Fruit fly (Drosophila melanogaster): ENCODE data around the gene inaF-D.
A peak's percentile ranks its signal among the peaks of the same experiment; 100 is the strongest.

The inaF-D gene

DNA sequence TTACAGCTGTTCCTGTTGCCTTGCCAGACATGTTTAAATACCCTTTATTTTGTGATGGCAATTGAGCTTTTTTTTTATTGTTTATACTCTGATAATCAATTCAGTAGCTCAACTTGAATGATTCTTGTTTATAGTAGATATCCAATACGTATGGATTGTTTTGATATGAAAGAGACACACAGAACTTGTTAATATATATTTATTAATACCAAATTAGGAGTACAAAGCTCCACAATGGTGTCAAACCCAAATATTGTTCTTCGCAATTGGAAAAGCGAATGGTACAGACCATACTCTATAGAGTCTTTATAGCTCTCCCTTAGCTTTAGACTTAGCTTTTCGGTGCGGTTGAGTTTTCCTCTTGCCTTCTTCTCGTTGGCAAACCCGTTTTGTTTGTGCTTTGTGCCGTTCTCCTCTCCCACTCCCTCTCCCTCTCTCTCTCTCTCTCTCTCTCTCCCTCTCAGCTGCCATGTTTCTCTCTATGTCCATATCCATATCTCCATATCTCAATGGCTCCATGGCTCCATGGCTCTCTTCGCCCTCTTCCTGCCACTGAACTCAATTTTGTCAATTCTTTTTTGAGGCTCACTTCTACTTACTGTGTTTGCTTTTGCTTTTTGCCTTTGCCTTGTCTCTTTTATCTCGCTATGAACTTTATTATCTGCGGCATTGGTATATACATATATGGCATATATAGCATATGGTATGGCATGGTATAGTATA, 42.8 kb downstream of the inaF-D start:
- TF ChIP-seq CG8478 (optimal IDR thresholded peaks at IDR 0.05) (no peak), CTCF (optimal IDR thresholded peaks at IDR 0.05) (no peak)

DNA sequence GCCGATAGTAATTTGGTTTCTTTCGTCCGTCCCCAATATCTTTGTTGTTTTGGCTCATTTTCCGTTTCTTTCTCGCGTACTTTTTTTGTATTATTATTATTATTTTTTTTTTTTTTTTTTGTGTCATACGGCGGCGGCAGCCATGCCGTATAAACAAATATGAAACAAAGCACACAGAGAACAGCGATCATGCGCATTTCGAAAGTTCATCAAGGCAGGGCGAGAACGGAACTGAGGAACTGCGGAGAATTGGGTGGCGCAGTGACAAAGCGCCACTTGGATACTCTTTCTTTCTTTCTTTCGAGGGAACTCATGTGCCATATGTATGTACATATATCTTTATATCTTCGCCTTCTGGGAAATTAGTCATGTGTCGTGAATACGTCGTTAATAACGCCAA, 44.4 kb downstream of the inaF-D start:
- TF ChIP-seq CTCF (optimal IDR thresholded peaks at IDR 0.05) (no peak), CG8478 (optimal IDR thresholded peaks at IDR 0.05) (no peak)

DNA sequence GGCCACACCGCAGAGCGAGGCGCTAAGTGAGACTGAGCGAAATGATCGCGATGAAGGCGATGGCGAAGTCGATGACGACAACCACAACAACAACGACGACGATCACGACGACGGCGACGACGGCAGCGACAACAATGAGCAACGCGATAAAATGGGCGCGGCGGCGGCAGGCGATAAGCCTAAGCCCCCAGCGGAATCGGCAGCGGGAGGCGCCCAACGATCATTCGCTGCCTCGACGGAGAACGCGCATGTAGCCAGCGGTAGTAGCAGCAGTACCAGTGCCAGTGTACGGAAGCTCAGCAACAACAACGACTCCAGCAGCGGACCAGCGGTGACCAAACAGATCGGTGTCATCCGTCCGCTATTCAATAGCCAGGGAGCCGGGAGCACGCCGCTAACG, 45.4 kb downstream of the inaF-D start:
- no peak for TF ChIP-seq CTCF (optimal IDR thresholded peaks at IDR 0.05)
- no peak for TF ChIP-seq CG8478 (optimal IDR thresholded peaks at IDR 0.05)

DNA sequence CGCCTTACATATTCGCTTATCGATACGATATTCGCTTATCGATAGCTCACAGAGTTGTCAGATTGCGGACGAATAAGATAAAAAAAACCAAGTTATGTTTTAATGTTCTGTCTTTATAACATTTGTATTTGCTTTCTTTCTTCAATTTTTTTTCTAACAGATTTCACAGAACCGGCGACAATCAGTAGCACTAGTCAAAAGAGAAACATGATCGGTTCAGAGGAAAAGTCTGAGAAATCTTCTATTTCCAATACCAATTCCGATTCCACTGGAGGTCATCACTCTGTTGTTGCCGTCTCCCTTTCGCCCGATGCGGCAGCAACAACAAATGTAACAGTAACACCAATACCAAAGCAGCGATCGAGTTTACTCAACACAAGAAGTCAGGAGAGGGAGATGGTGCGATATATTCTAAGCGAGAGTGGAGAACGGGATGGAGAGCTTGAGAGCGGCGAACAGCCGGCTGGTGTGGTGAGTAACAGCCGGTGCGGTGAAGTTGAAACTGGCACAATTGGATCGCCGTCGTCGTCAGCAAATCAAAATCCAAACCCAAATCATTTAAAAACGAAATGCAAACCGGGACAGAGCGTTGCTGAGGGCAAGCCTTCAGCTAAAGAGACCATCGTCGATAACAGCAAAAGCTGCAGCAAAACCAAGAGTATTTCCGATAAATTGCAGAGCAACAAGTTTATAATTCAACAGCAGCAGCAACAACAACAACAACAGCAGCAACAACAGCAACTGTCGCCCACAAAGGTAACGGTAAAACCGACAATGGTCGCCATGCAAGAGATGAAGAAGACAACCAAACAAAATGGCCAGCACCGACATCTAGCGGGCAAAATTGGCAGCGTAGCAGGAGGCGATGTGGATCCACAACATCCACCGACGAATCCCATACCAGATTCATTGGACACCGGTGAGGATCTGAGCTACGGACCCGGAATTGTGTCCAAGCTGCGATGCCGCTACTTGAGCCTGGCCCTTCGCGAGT, 47.0 kb downstream of the inaF-D start:
- TF ChIP-seq CG8478 (optimal IDR thresholded peaks at IDR 0.05) (no peak), CTCF (optimal IDR thresholded peaks at IDR 0.05) (peak; percentile 76 to 83)

DNA sequence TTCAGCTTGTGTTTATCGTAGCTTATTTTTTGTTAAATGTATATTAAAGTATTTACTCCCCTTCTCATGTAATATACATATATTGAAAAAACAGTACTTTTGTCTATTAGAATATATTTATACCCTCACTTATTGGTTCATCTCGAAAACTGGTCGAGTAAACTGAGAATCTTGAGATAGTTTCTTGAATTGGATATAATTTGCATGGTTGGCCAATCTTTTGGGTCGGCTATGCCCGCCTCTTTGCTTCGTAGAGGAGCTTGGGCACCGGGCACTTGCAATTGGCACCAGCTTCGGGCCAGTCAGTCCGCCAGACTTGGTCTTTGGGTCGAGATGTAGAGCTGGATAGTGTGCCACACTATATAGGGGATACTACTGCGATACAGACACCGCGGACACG, 48.5 kb downstream of the inaF-D start:
- TF ChIP-seq CG8478 (optimal IDR thresholded peaks at IDR 0.05): no peak
- no peak for TF ChIP-seq CTCF (optimal IDR thresholded peaks at IDR 0.05)

DNA sequence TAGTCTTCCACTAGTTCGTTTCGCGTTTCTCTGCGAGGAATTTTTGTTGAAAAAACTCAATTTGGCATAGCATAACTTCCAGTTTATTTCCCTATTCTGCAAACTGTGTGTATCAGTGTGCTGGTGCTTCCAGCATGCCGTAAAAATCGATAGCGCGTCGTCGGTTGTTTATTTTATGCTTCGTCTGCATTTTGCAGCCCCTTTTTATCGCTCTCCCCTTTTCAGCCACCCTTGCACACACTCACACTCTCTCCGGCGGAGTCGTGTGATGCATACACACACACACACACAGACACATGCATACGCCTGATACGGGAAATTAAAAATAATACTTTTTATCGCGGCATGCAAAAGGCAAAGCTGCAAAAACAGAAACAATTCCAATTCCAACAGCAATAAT, 49.4 kb downstream of the inaF-D start:
- TF ChIP-seq CG8478 (optimal IDR thresholded peaks at IDR 0.05) (no peak), CTCF (optimal IDR thresholded peaks at IDR 0.05) (no peak)

DNA sequence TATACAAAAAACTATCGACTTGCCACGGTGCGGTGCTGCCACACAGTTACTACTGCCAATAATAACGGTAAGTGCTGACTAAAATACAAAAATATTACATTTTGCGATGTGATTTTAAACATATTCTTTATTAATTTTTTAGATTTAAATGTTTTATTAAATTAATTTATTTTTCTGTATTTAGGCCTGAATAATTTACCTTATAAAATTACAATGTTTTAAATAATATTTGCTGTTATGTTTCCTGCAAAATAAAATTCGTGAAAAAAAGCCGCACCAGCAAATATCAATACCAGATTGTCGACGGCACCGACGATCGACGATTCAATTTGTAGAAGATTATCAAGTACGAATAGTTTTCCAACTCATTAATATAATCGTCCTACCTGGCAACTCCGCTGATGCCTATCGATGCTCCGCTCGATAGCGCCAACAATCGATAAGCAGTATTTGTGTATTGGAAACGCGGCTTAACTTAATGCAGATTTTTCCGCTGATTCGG, 50.3 kb downstream of the inaF-D start, which contains the start of the genes Vlet and bif:
Gene Vlet (minus strand): TSS at position 51 of the 502 bp plus-strand sequence.
Gene bif (plus strand): TSS at position 432 of the 502 bp plus-strand sequence.
- TF ChIP-seq CG8478 (optimal IDR thresholded peaks at IDR 0.05): no peak
- peak in 1 of 2 experiments; percentile 9 for TF ChIP-seq CTCF (optimal IDR thresholded peaks at IDR 0.05)
